Worm (Caenorhabditis elegans) whole organism, late embryonic: ENCODE results near the gene met-2.

Source experiments
- C08G9.2 ChIP-seq: sonication (generic microtip); optimal IDR thresholded peaks from 2 replicates; lab custom pipeline; 2016; ENCODE audit warnings: mild to moderate bottlenecking, missing genetic modification characterization, moderate library complexity, missing compliant biosample characterization
- F13H6.1 ChIP-seq: sonication (generic microtip); optimal IDR thresholded peaks from 2 replicates; lab custom pipeline; 2016; ENCODE audit warnings: missing genetic modification characterization, missing compliant biosample characterization
- ama-1 ChIP-seq: fragments of 150-350 bp; optimal IDR thresholded peaks from 2 replicates; lab custom pipeline; 2014
- ceh-14 ChIP-seq: sonication (generic microtip); optimal IDR thresholded peaks from 2 replicates; lab custom pipeline; 2016; ENCODE audit warnings: missing genotype, missing genetic modification characterization, missing compliant biosample characterization
- ceh-2 ChIP-seq: sonication (generic microtip); optimal IDR thresholded peaks from 2 replicates; lab custom pipeline; 2016; ENCODE audit warnings: missing genotype, missing genetic modification characterization, missing compliant biosample characterization
- ceh-24 ChIP-seq: sonication (generic microtip); optimal IDR thresholded peaks from 2 replicates; lab custom pipeline; 2016; ENCODE audit warnings: mild to moderate bottlenecking, missing genetic modification characterization, missing compliant biosample characterization
- ceh-30 ChIP-seq: fragments of 150-350 bp; optimal IDR thresholded peaks from 2 replicates; lab custom pipeline; 2014; ENCODE audit warnings: missing biosample characterization, missing genetic modification characterization
- ceh-48 ChIP-seq: sonication (generic microtip); optimal IDR thresholded peaks from 2 replicates; lab custom pipeline; 2016; ENCODE audit warnings: missing genetic modification characterization, inconsistent platforms, missing compliant biosample characterization
- ceh-6 ChIP-seq: fragments of 200-800 bp; sonication (Bioruptor generic); optimal IDR thresholded peaks from 2 replicates; lab custom pipeline; 2018; ENCODE audit warnings: mild to moderate bottlenecking, missing genetic modification characterization, missing compliant biosample characterization
- ceh-9 ChIP-seq: sonication (generic microtip); optimal IDR thresholded peaks from 2 replicates; lab custom pipeline; 2016; ENCODE audit warnings: mild to moderate bottlenecking, missing genetic modification characterization, inconsistent platforms, missing compliant biosample characterization
- dmd-4 ChIP-seq: sonication (generic microtip); optimal IDR thresholded peaks from 2 replicates; lab custom pipeline; 2016; ENCODE audit warnings: borderline replicate concordance, missing genetic modification characterization, missing compliant biosample characterization
- dve-1 ChIP-seq: sonication (generic microtip); optimal IDR thresholded peaks from 2 replicates; lab custom pipeline; 2017; ENCODE audit warnings: antibody characterized with exemption, mild to moderate bottlenecking, missing genetic modification characterization, missing compliant biosample characterization
- elt-2 ChIP-seq: sonication (generic microtip); optimal IDR thresholded peaks from 2 replicates; lab custom pipeline; 2016; ENCODE audit warnings: missing genetic modification reagents, missing genetic modification characterization, missing compliant biosample characterization
- elt-4 ChIP-seq: sonication (generic microtip); optimal IDR thresholded peaks from 2 replicates; lab custom pipeline; 2016; ENCODE audit warnings: missing genetic modification characterization, missing compliant biosample characterization
- ets-4 ChIP-seq: sonication (generic microtip); optimal IDR thresholded peaks from 2 replicates; lab custom pipeline; 2016; ENCODE audit warnings: missing genetic modification characterization, missing compliant biosample characterization
- eyg-1 ChIP-seq: sonication (generic microtip); optimal IDR thresholded peaks from 2 replicates; lab custom pipeline; 2016; ENCODE audit warnings: missing genotype, missing genetic modification characterization, missing compliant biosample characterization
- fax-1 ChIP-seq: sonication (generic microtip); optimal IDR thresholded peaks from 2 replicates; lab custom pipeline; 2016; ENCODE audit warnings: missing genotype, missing genetic modification characterization, missing compliant biosample characterization
- fkh-6 ChIP-seq: sonication (generic microtip); optimal IDR thresholded peaks from 2 replicates; lab custom pipeline; 2016; ENCODE audit warnings: missing genetic modification characterization, missing compliant biosample characterization
- gmeb-2 ChIP-seq: sonication (generic microtip); optimal IDR thresholded peaks from 2 replicates; lab custom pipeline; 2016; ENCODE audit warnings: missing genetic modification characterization, inconsistent platforms, missing compliant biosample characterization
- hlh-15 ChIP-seq: sonication (generic microtip); optimal IDR thresholded peaks from 2 replicates; lab custom pipeline; 2016; ENCODE audit warnings: missing genetic modification characterization, missing compliant biosample characterization
- hlh-30 ChIP-seq: sonication (generic microtip); optimal IDR thresholded peaks from 2 replicates; lab custom pipeline; 2017; ENCODE audit warnings: antibody characterized with exemption, missing genetic modification characterization, missing compliant biosample characterization; ENCODE audit not compliant: insufficient read depth
- hlh-6 ChIP-seq: sonication (generic microtip); optimal IDR thresholded peaks from 2 replicates; lab custom pipeline; 2016; ENCODE audit warnings: missing genotype, missing genetic modification characterization, missing compliant biosample characterization
- madf-2 ChIP-seq: sonication (generic microtip); optimal IDR thresholded peaks from 2 replicates; lab custom pipeline; 2017; ENCODE audit warnings: missing genetic modification characterization, missing compliant biosample characterization
- npax-4 ChIP-seq: sonication (generic microtip); optimal IDR thresholded peaks from 2 replicates; lab custom pipeline; 2016; ENCODE audit warnings: missing genetic modification characterization, missing compliant biosample characterization
- pag-3 ChIP-seq: sonication (generic microtip); optimal IDR thresholded peaks from 2 replicates; lab custom pipeline; 2016; ENCODE audit warnings: missing compliant biosample characterization, missing genetic modification characterization, borderline replicate concordance
- pat-9 ChIP-seq: fragments of 200-800 bp; sonication (Bioruptor generic); optimal IDR thresholded peaks from 2 replicates; lab custom pipeline; 2018; ENCODE audit warnings: mild to moderate bottlenecking, missing genetic modification characterization, moderate library complexity, missing compliant biosample characterization
- pha-2 ChIP-seq: sonication (generic microtip); optimal IDR thresholded peaks from 2 replicates; lab custom pipeline; 2017; ENCODE audit warnings: mild to moderate bottlenecking, missing genetic modification characterization, missing compliant biosample characterization
- pqm-1 ChIP-seq: sonication (generic microtip); optimal IDR thresholded peaks from 2 replicates; lab custom pipeline; 2016; ENCODE audit warnings: missing genetic modification characterization, missing compliant biosample characterization
- pros-1 ChIP-seq: fragments of 150-350 bp; optimal IDR thresholded peaks from 2 replicates; lab custom pipeline; 2014; ENCODE audit warnings: missing biosample characterization, missing genetic modification reagents, missing genetic modification characterization
- rnt-1 ChIP-seq: sonication (generic microtip); optimal IDR thresholded peaks from 2 replicates; lab custom pipeline; 2016; ENCODE audit warnings: missing genetic modification characterization, missing compliant biosample characterization
- sox-4 ChIP-seq: sonication (generic microtip); optimal IDR thresholded peaks from 2 replicates; lab custom pipeline; 2017; ENCODE audit warnings: mild to moderate bottlenecking, missing genetic modification characterization, inconsistent platforms, missing compliant biosample characterization
- syd-9 ChIP-seq: sonication (generic microtip); optimal IDR thresholded peaks from 2 replicates; lab custom pipeline; 2016; ENCODE audit warnings: mild to moderate bottlenecking, missing genetic modification characterization, moderate library complexity, missing compliant biosample characterization
- tbx-2 ChIP-seq: sonication (generic microtip); optimal IDR thresholded peaks from 2 replicates; lab custom pipeline; 2016; ENCODE audit warnings: missing genetic modification characterization, missing compliant biosample characterization
- tbx-7 ChIP-seq: sonication (generic microtip); optimal IDR thresholded peaks from 2 replicates; lab custom pipeline; 2016; ENCODE audit warnings: missing genotype, missing genetic modification characterization, missing compliant biosample characterization
- unc-42 ChIP-seq: sonication (generic microtip); optimal IDR thresholded peaks from 2 replicates; lab custom pipeline; 2016; ENCODE audit warnings: missing genotype, missing genetic modification characterization, missing compliant biosample characterization
- zip-5 ChIP-seq: sonication (generic microtip); optimal IDR thresholded peaks from 2 replicates; lab custom pipeline; 2016; ENCODE audit warnings: missing genetic modification characterization, missing compliant biosample characterization
- ztf-16 ChIP-seq: sonication (generic microtip); optimal IDR thresholded peaks from 2 replicates; lab custom pipeline; 2017; ENCODE audit warnings: missing genetic modification characterization, missing compliant biosample characterization

The met-2 gene

ce11 chrIII:8371595-8372305 lies 3.4 kb upstream of the met-2 start, which contains the start of gene lmbr-1:
TSS of gene lmbr-1 (plus strand) at chrIII:8372255.
- TF ChIP-seq tbx-7 (tag; lab: Kevin White, UChicago) (no peak), ceh-14 (tag; lab: Kevin White, UChicago) (no peak), zip-5 (tag; lab: Kevin White, UChicago) (no peak), ceh-2 (tag; lab: Kevin White, UChicago) (no peak), pqm-1 (tag; lab: Kevin White, UChicago) (no peak), sox-4 (no peak), ceh-6 (no peak), madf-2 (tag; lab: Kevin White, UChicago) (no peak), dve-1 (tag; lab: Kevin White, UChicago) (no peak)

ce11 chrIII:8380645-8381044 lies 5.5 kb downstream of the met-2 start, which contains the start of gene R05D3.12:
TSS of gene R05D3.12 (plus strand) at chrIII:8380945.
- TF ChIP-seq rnt-1 (tag; lab: Kevin White, UChicago) (no peak), pha-2 (tag; lab: Kevin White, UChicago) (no peak), ceh-30 (tag; lab: Kevin White, UChicago) (no peak), hlh-30 (tag; lab: Kevin White, UChicago) (no peak), dve-1 (tag; lab: Kevin White, UChicago) (no peak), F13H6.1 (tag; lab: Kevin White, UChicago) (no peak), elt-2 (tag; lab: Kevin White, UChicago) (no peak), tbx-7 (tag; lab: Kevin White, UChicago) (no peak), ceh-24 (tag; lab: Kevin White, UChicago) (no peak), C08G9.2 (no peak), npax-4 (tag; lab: Kevin White, UChicago) (no peak), eyg-1 (no peak), syd-9 (tag; lab: Kevin White, UChicago) (no peak), pag-3 (tag; lab: Kevin White, UChicago) (no peak), pat-9 (tag; lab: Kevin White, UChicago) (no peak), ceh-9 (no peak), fkh-6 (no peak), gmeb-2 (no peak), hlh-6 (tag; lab: Kevin White, UChicago) (no peak), hlh-15 (tag; lab: Kevin White, UChicago) (no peak)

ce11 chrIII:8389539-8389938 lies 14.4 kb downstream of the met-2 start, which contains the start of gene ZK353.4:
TSS of gene ZK353.4 (minus strand) at chrIII:8389639.
- TF ChIP-seq elt-4, result no peak
- TF ChIP-seq ets-4, result no peak
- TF ChIP-seq ceh-48, result no peak
- no peak for TF ChIP-seq C08G9.2
- no peak for TF ChIP-seq ztf-16 (tag; lab: Kevin White, UChicago)
- no peak for TF ChIP-seq madf-2 (tag; lab: Kevin White, UChicago)
- TF ChIP-seq fax-1 (tag; lab: Kevin White, UChicago), result no peak
- TF ChIP-seq tbx-2 (tag; lab: Kevin White, UChicago), result no peak
- no peak for TF ChIP-seq sox-4
- TF ChIP-seq fkh-6, result no peak
- no peak for TF ChIP-seq ama-1
- TF ChIP-seq pqm-1 (tag; lab: Kevin White, UChicago), result no peak
- no peak for TF ChIP-seq pros-1 (tag; lab: Kevin White, UChicago)
- TF ChIP-seq dmd-4, result no peak
- TF ChIP-seq ceh-6, result no peak
- no peak for TF ChIP-seq rnt-1 (tag; lab: Kevin White, UChicago)

- TF ChIP-seq unc-42 (tag; lab: Kevin White, UChicago), result peak; percentile 81
- TF ChIP-seq pat-9 (tag; lab: Kevin White, UChicago), result no peak
Measured at ce11 chrIII:8392307-8392706, 17.2 kb downstream of the met-2 start.
